Worm (Caenorhabditis elegans): ENCODE measurements around the gene T07C4.12.

The T07C4.12 gene

ce11 chrIII:10376041-10376440 lies 43.6 kb upstream of the T07C4.12 start:
- TF ChIP-seq fkh-10 (GFP tag; optimal IDR thresholded peaks at IDR 0.05), result no peak
- peak; percentile 8 for TF ChIP-seq pha-4 (tag; optimal IDR thresholded peaks at IDR 0.05)
- TF ChIP-seq hmg-11 (tag; optimal IDR thresholded peaks at IDR 0.05), result no peak
- no peak for TF ChIP-seq unc-62 (GFP tag; optimal IDR thresholded peaks at IDR 0.05)
- no peak for TF ChIP-seq lin-39 (tag; optimal IDR thresholded peaks at IDR 0.05)
- peak; percentile 78 for TF ChIP-seq elt-2 (tag; optimal IDR thresholded peaks at IDR 0.05)

ce11 chrIII:10373845-10374244 lies 41.4 kb upstream of the T07C4.12 start:
- TF ChIP-seq skn-1 (tag; optimal IDR thresholded peaks at IDR 0.05) (no peak), ceh-28 (tag; optimal IDR thresholded peaks at IDR 0.05) (no peak), nhr-77 (tag; optimal IDR thresholded peaks at IDR 0.05) (no peak), unc-62 (GFP tag; optimal IDR thresholded peaks at IDR 0.05) (no peak)

DNA sequence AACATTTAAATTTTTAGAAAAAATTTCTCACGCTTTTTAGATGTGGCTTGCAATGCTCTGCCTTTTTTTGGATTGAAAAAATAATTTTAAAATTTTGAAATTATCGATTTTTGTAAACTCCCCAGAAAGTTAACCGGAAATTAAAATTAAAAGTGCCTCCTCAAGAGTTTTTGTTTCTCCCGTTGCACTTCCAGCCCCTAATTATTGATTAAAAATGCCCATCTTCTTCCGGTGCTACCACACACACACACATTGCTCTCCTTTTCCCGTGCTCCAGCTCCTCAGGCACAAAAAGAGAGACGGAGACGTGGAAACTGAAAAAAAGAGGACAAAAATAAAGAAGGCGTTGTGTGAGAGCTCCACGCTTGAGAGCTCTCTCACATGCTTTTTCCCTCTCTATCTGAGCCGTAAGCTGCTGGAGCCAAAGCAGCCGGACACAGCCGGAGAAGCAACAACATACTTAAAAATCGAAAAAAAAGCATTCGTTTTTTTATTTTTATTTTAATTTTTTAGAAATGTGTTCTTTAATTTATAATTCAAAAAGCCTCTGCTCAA lies 35.0 kb upstream of the T07C4.12 start:
- peak; percentile 8 for TF ChIP-seq hmg-11 (tag; optimal IDR thresholded peaks at IDR 0.05)
- TF ChIP-seq nhr-11 (tag; optimal IDR thresholded peaks at IDR 0.05), result no peak
- TF ChIP-seq nfya-1 (tag; optimal IDR thresholded peaks at IDR 0.05; ENCODE audit: insufficient read depth), result peak; percentile 31

DNA sequence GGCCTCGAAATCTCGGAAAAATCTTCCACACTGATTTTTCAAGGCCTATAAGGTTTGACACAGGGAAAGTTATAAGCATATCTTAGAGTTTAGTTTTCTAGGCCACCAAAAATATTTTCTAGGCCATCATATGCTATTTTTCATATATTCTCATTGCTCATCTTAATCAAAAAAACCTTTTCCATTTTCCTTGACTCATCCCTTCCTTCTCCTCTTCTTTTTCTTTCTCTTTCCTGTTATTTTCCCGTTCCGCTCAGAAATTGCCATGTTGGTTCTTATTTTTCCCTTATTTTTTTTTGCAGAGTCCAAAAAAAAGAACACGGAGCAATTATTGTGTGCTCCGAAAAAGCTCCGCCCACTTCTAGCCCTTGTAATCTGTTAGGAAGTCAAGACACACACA lies 32.2 kb upstream of the T07C4.12 start, which contains the start of gene tbc-8:
Gene tbc-8 (plus strand): TSS at position 301 of the 400 bp plus-strand sequence.
- TF ChIP-seq nhr-43 (tag; optimal IDR thresholded peaks at IDR 0.05; ENCODE audit: poor library complexity, severe bottlenecking) (no peak), nhr-12 (tag; optimal IDR thresholded peaks at IDR 0.05) (no peak), nhr-76 (tag; optimal IDR thresholded peaks at IDR 0.05) (no peak), nhr-77 (tag; optimal IDR thresholded peaks at IDR 0.05) (no peak), ama-1 (optimal IDR thresholded peaks at IDR 0.05) (no peak), aly-2 (tag; optimal IDR thresholded peaks at IDR 0.05) (no peak), eor-1 (tag; optimal IDR thresholded peaks at IDR 0.05) (no peak), R02D3.7 (tag; optimal IDR thresholded peaks at IDR 0.05) (no peak), fos-1 (tag; optimal IDR thresholded peaks at IDR 0.05) (no peak), lin-39 (tag; optimal IDR thresholded peaks at IDR 0.05) (no peak), mml-1 (tag; optimal IDR thresholded peaks at IDR 0.05) (no peak), egl-27 (tag; optimal IDR thresholded peaks at IDR 0.05) (no peak), hmg-11 (tag; optimal IDR thresholded peaks at IDR 0.05) (no peak), nhr-237 (tag; optimal IDR thresholded peaks at IDR 0.05) (no peak), nhr-25 (tag; optimal IDR thresholded peaks at IDR 0.05) (no peak), elt-2 (tag; optimal IDR thresholded peaks at IDR 0.05) (no peak), ceh-28 (tag; optimal IDR thresholded peaks at IDR 0.05) (no peak)

DNA sequence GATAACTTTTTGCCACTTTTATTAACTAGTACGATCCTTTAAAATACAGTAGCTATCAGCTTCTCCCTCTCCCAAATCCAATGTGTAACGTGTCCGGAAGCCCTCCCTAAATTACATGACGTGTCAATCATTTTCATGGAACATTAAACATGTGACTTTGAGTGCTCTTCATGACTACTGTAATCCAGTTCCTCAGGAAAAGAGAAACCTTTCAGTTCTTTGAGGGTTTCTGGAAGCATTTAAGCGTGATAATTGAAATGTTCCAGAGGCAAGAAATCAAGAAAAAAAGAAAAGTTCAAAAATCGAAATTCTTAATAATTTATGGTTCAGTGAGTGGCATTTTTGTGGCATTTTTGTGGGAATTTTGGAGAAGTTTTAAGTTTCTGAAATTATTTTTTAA lies 30.5 kb upstream of the T07C4.12 start:
- no peak for TF ChIP-seq fos-1 (tag; optimal IDR thresholded peaks at IDR 0.05)
- no peak for TF ChIP-seq mdl-1 (tag; optimal IDR thresholded peaks at IDR 0.05)
- no peak for TF ChIP-seq mml-1 (tag; optimal IDR thresholded peaks at IDR 0.05)

DNA sequence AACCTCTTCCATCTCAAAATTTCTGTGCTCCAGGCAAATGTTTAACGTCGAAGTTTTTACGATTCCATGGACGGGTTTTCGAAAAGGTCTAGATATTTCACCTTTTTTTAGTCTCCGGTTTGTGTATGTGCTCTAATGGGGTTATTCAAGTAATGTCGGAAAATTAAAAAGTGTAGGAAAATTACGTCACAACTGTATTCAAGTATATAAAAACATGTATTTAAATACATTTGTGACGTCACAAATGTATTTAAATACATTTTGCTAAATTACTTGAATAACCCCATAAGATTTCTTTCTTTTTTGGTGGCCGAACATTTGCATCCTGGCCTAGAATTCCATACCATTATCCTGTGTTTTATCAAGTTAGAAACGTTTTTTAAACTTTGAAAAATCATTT lies 29.0 kb upstream of the T07C4.12 start:
- TF ChIP-seq nhr-12 (tag; optimal IDR thresholded peaks at IDR 0.05) (no peak), zag-1 (tag; optimal IDR thresholded peaks at IDR 0.05) (no peak), nhr-28 (tag; optimal IDR thresholded peaks at IDR 0.05) (no peak), nhr-25 (tag; optimal IDR thresholded peaks at IDR 0.05) (no peak), egl-27 (tag; optimal IDR thresholded peaks at IDR 0.05) (no peak), fos-1 (tag; optimal IDR thresholded peaks at IDR 0.05) (no peak), pqm-1 (tag; optimal IDR thresholded peaks at IDR 0.05) (no peak), fkh-2 (tag; optimal IDR thresholded peaks at IDR 0.05) (no peak)

- TF ChIP-seq lin-39 (tag; optimal IDR thresholded peaks at IDR 0.05) (no peak), skn-1 (tag; optimal IDR thresholded peaks at IDR 0.05) (no peak), pqm-1 (tag; optimal IDR thresholded peaks at IDR 0.05) (no peak), unc-62 (GFP tag; optimal IDR thresholded peaks at IDR 0.05) (no peak), sea-2 (GFP tag; optimal IDR thresholded peaks at IDR 0.05) (no peak), fkh-10 (GFP tag; optimal IDR thresholded peaks at IDR 0.05) (peak; percentile 12)
Observed at ce11 chrIII:10359916-10360315, 27.5 kb upstream of the T07C4.12 start.
